Fruit fly (Drosophila melanogaster): Measurements from ENCODE around the gene Bhmt.

The Bhmt gene

DNA sequence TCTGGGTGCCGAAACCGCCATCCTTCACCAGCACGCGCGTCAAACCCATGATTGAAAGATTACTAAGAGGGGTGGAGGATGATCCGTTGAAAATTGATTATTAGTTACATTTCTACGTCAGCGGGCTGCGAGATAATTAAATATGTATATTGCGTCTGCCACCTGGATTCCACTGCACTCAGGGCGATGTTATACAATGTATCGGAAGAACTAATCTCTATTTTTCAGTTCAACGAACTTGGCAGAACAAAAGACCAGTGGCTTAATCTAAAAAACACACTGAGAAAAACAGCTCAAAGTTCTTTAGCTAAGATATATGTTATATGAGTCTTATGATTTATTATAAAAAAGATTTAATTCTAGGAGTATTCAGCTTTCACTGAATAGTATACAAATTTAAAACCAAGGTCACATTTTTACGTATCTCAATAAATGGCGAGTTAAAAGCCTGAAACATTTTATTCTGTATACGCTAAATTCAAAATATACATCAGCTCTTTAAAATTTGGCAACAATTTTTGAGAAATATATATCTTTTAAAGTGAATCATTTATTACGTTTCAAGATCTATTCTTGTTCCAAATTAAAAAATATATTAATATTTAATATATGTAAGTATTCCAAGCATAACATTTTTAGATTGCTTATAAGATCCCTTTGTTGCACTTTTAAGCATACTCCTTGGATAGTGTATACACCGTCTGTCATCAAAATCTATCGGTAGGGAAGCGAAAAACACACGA, 3.4 kb downstream of the Bhmt start:
- peak; percentile 31 for TF ChIP-seq OdsH (GFP tag; optimal IDR thresholded peaks at IDR 0.05)
- no peak for TF ChIP-seq woc (GFP tag; optimal IDR thresholded peaks at IDR 0.05)
- TF ChIP-seq rgr (GFP tag; optimal IDR thresholded peaks at IDR 0.05), result peak; percentile 1
- TF ChIP-seq ey (GFP tag; optimal IDR thresholded peaks at IDR 0.05), result no peak
- TF ChIP-seq usp (GFP tag; optimal IDR thresholded peaks at IDR 0.05), result no peak
- TF ChIP-seq Sp1 (GFP tag; optimal IDR thresholded peaks at IDR 0.05), result peak; percentile 21
- TF ChIP-seq dmrt93B (GFP tag; optimal IDR thresholded peaks at IDR 0.05), result no peak
- no peak for TF ChIP-seq Dif (GFP tag; optimal IDR thresholded peaks at IDR 0.05; ENCODE audit: partially characterized antibody)
- no peak for TF ChIP-seq Jra (GFP tag; optimal IDR thresholded peaks at IDR 0.05)
- TF ChIP-seq Rel (GFP tag; optimal IDR thresholded peaks at IDR 0.05), result no peak
- TF ChIP-seq Rel (tag; optimal IDR thresholded peaks at IDR 0.05), result no peak
- no peak for TF ChIP-seq h (GFP tag; optimal IDR thresholded peaks at IDR 0.05)
- TF ChIP-seq Abd-B (GFP tag; optimal IDR thresholded peaks at IDR 0.05), result no peak
- no peak for TF ChIP-seq GATAd (GFP tag; optimal IDR thresholded peaks at IDR 0.05)
- TF ChIP-seq psq (GFP tag; optimal IDR thresholded peaks at IDR 0.05), result peak; percentile 27
- TF ChIP-seq foxo (GFP tag; optimal IDR thresholded peaks at IDR 0.05), result peak in 1 of 2 experiments; percentile 38
- TF ChIP-seq fru (GFP tag; optimal IDR thresholded peaks at IDR 0.05), result peak; percentile 10
- TF ChIP-seq Hr83 (GFP tag; optimal IDR thresholded peaks at IDR 0.05; ENCODE audit: poor library complexity, severe bottlenecking), result no peak
- TF ChIP-seq CG9705 (GFP tag; optimal IDR thresholded peaks at IDR 0.05), result no peak
- TF ChIP-seq brk (GFP tag; optimal IDR thresholded peaks at IDR 0.05), result no peak
- TF ChIP-seq HLH106 (tag; optimal IDR thresholded peaks at IDR 0.05), result peak; percentile 46

DNA sequence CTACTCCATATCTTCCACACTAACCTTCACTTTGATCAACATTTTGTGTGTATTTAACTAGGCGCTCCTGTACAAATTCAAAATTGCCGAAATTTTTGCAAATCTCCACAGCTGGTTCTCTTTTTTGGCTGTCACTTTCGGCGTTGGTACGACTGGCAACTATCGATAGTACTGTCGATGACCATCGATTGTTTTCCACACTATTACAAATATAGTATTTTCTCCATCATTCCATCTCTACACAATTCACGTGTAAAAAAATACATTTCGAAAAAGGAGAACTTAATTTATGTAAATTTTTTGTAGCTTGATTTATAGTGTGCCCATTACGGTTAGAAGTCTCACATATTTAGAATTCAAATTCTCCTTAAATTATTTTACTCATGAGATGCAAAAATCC, 5.4 kb downstream of the Bhmt start, which contains the start of gene Nedd8:
Gene Nedd8, minus strand, starts transcription at position 164 of the 400 bp plus-strand sequence.
- TF ChIP-seq Sp1 (GFP tag; optimal IDR thresholded peaks at IDR 0.05), result no peak
- no peak for TF ChIP-seq Abd-B (GFP tag; optimal IDR thresholded peaks at IDR 0.05)
- peak; percentile 33 for TF ChIP-seq Jra (GFP tag; optimal IDR thresholded peaks at IDR 0.05)
- peak; percentile 10 for TF ChIP-seq Hr83 (GFP tag; optimal IDR thresholded peaks at IDR 0.05; ENCODE audit: poor library complexity, severe bottlenecking)
- TF ChIP-seq dsf (GFP tag; optimal IDR thresholded peaks at IDR 0.05; ENCODE audit: borderline replicate concordance), result peak; percentile 4
- TF ChIP-seq rgr (GFP tag; optimal IDR thresholded peaks at IDR 0.05), result peak; percentile 23
- no peak for TF ChIP-seq woc (GFP tag; optimal IDR thresholded peaks at IDR 0.05)
- TF ChIP-seq Hnf4 (GFP tag; optimal IDR thresholded peaks at IDR 0.05), result peak; percentile 48
- peak; percentile 74 for TF ChIP-seq brk (GFP tag; optimal IDR thresholded peaks at IDR 0.05)
- no peak for TF ChIP-seq dmrt93B (GFP tag; optimal IDR thresholded peaks at IDR 0.05)
- TF ChIP-seq CG9705 (GFP tag; optimal IDR thresholded peaks at IDR 0.05), result no peak
- no peak for TF ChIP-seq Rel (GFP tag; optimal IDR thresholded peaks at IDR 0.05)
- TF ChIP-seq Rel (tag; optimal IDR thresholded peaks at IDR 0.05), result peak; percentile 25
- TF ChIP-seq sage (GFP tag; optimal IDR thresholded peaks at IDR 0.05), result no peak

DNA sequence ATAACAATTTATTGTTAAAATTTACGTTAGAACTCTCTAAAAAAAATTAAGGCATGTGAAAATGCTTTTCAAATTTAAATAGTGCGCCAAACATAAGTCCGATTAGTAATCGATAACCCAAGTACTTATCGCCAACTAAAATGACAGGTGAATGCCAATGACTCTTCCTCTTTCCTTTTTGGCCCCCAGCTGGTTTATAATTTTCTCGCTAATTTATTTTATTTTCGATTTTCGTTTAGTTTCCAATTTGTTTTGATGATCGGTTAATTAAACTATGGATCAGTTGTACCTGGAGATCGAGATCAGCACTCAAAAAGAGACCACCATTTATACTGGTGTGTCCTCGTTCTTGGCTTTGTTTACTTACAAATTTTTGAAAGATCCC, 8.4 kb downstream of the Bhmt start, which contains the start of gene CG10428:
Gene CG10428, plus strand, starts transcription at position 161 of the 385 bp plus-strand sequence.
- TF ChIP-seq rgr (GFP tag; optimal IDR thresholded peaks at IDR 0.05) (no peak), OdsH (GFP tag; optimal IDR thresholded peaks at IDR 0.05) (no peak), dsf (GFP tag; optimal IDR thresholded peaks at IDR 0.05; ENCODE audit: borderline replicate concordance) (no peak), CrebA (GFP tag; optimal IDR thresholded peaks at IDR 0.05; ENCODE audit: borderline replicate concordance) (no peak), h (GFP tag; optimal IDR thresholded peaks at IDR 0.05) (no peak), Myc (optimal IDR thresholded peaks at IDR 0.05) (peak; percentile 14)

DNA sequence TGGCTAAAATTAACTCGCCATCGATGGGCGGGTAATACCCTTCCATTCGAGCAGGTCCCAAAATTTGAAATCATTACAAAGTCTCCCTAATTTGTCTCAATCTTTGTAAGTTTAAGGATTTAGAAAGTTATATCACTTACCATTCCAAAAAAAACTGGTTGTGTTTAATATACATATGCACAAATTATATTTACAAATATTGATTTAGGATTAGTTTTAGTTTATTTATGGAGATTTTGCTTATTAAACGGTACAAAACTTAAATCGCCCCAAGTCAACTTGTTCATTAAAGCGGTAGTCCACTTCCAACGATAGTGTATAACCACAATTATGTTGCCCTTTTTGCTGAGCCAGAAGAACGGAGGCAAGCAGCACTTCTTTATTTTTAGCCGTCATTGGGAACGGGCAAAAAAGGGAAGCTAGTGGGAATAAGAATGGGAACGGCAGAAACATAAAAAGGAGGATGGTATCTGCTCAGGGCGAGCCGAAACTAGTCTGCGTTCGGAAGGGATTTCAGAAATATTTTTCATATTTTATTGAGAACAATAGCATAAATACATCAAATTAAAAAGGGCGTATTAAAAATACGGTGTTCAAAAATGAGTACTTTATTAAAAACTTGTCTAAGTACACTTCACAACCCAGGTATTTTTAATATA, 8.9 kb downstream of the Bhmt start:
- no peak for TF ChIP-seq Hr83 (GFP tag; optimal IDR thresholded peaks at IDR 0.05; ENCODE audit: poor library complexity, severe bottlenecking)
- no peak for TF ChIP-seq sage (GFP tag; optimal IDR thresholded peaks at IDR 0.05)
- TF ChIP-seq OdsH (GFP tag; optimal IDR thresholded peaks at IDR 0.05), result peak; percentile 83
- TF ChIP-seq dl (GFP tag; optimal IDR thresholded peaks at IDR 0.05; ENCODE audit: insufficient read depth in 1 of 2, partially characterized antibody in 2 of 2), result no peak
- no peak for TF ChIP-seq jim (GFP tag; optimal IDR thresholded peaks at IDR 0.05)
- peak; percentile 84 for TF ChIP-seq br (GFP tag; optimal IDR thresholded peaks at IDR 0.05)
- TF ChIP-seq foxo (GFP tag; optimal IDR thresholded peaks at IDR 0.05), result peak in 1 of 2 experiments; percentile 81
- TF ChIP-seq Myc (optimal IDR thresholded peaks at IDR 0.05), result no peak
- no peak for TF ChIP-seq Dif (GFP tag; optimal IDR thresholded peaks at IDR 0.05; ENCODE audit: partially characterized antibody)
- no peak for TF ChIP-seq Mio (GFP tag; optimal IDR thresholded peaks at IDR 0.05)
- TF ChIP-seq Hnf4 (GFP tag; optimal IDR thresholded peaks at IDR 0.05), result peak; percentile 70
- TF ChIP-seq psq (GFP tag; optimal IDR thresholded peaks at IDR 0.05), result peak; percentile 84
- TF ChIP-seq usp (GFP tag; optimal IDR thresholded peaks at IDR 0.05), result no peak
- no peak for TF ChIP-seq brk (GFP tag; optimal IDR thresholded peaks at IDR 0.05)
- no peak for TF ChIP-seq N (GFP tag; optimal IDR thresholded peaks at IDR 0.05)
- no peak for TF ChIP-seq Abd-B (GFP tag; optimal IDR thresholded peaks at IDR 0.05)
- peak; percentile 83 for TF ChIP-seq Sp1 (GFP tag; optimal IDR thresholded peaks at IDR 0.05)
- no peak for TF ChIP-seq tai (GFP tag; optimal IDR thresholded peaks at IDR 0.05)
- TF ChIP-seq ey (GFP tag; optimal IDR thresholded peaks at IDR 0.05), result peak; percentile 80
- TF ChIP-seq Vsx2 (GFP tag; optimal IDR thresholded peaks at IDR 0.05; ENCODE audit: partially characterized antibody), result no peak
- TF ChIP-seq Jra (GFP tag; optimal IDR thresholded peaks at IDR 0.05), result peak; percentile 27
- TF ChIP-seq CrebA (GFP tag; optimal IDR thresholded peaks at IDR 0.05; ENCODE audit: borderline replicate concordance), result no peak
- TF ChIP-seq dsf (GFP tag; optimal IDR thresholded peaks at IDR 0.05; ENCODE audit: borderline replicate concordance), result peak; percentile 6
- no peak for TF ChIP-seq Rel (GFP tag; optimal IDR thresholded peaks at IDR 0.05)
- no peak for TF ChIP-seq Rel (tag; optimal IDR thresholded peaks at IDR 0.05)
- TF ChIP-seq dmrt93B (GFP tag; optimal IDR thresholded peaks at IDR 0.05), result peak; percentile 56
- no peak for TF ChIP-seq pan (optimal IDR thresholded peaks at IDR 0.05)
- TF ChIP-seq CG32264 (GFP tag; optimal IDR thresholded peaks at IDR 0.05), result peak; percentile 11
- no peak for TF ChIP-seq GATAd (GFP tag; optimal IDR thresholded peaks at IDR 0.05)
- TF ChIP-seq lola (GFP tag; optimal IDR thresholded peaks at IDR 0.05), result no peak
- TF ChIP-seq woc (GFP tag; optimal IDR thresholded peaks at IDR 0.05), result peak; percentile 95

Measured in whole organism, wandering third instar larva.